Worm (Caenorhabditis elegans): ENCODE measurements around the gene T24A6.16.

DNA sequence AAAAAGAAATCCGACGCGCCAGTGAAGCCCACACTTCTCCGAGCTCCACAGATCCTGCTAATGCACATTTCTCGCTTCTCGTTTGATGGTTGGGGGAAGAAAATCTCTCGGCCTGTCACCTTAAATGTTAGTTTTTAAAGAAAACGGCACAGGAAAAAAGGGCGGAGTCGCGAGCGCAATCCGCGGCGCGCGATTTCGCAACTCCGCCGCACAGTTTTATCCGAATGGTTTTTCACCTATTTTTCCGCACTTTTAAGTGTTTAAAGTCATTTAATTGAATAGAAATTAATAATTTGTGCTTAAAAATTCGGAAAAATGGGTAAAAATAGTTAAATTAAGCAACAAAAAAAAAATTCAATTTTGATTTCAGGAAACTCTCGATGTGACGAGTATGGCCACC, 24.9 kb upstream of the T24A6.16 start:
- TF ChIP-seq cog-1 (tag; optimal IDR thresholded peaks at IDR 0.05) = no peak
- 0 out of 2 replicates have a peak, but pooled peaks have one; percentile 57 for TF ChIP-seq klf-2 (GFP tag; conservative IDR thresholded peaks at IDR 0.05)
- TF ChIP-seq flt-1 (GFP tag; IDR thresholded peaks at IDR 0.05) = peak; percentile 74
- TF ChIP-seq ztf-29 (GFP tag; IDR thresholded peaks at IDR 0.05) = peak; percentile 49; the same call in 1 of the 2 replicates
- TF ChIP-seq tab-1 (GFP tag; IDR thresholded peaks at IDR 0.05) = peak; percentile 81; the same call in 1 of the 2 replicates

Data from whole organism, midembryonic.